Worm (Caenorhabditis elegans) whole organism, young adult: Measurements from ENCODE around the gene T19C3.3.
A peak's percentile ranks its signal among the peaks of the same experiment; 100 is the strongest.

Experiments used
- B0261.1 ChIP-seq: sonication (generic microtip); optimal IDR thresholded peaks from 2 replicates; lab custom pipeline; 2016; ENCODE audit warnings: mild to moderate bottlenecking, missing genetic modification characterization, moderate library complexity, missing compliant biosample characterization
- D2030.7 ChIP-seq: fragments of 200-800 bp; sonication (Bioruptor generic); IDR thresholded peaks from 2 replicates; pipeline ENCODE4 v1.3.6; 2022; ENCODE audit warnings: missing genetic modification reagents, missing genetic modification characterization, missing compliant biosample characterization
- F10E7.11 ChIP-seq: sonication (generic microtip); optimal IDR thresholded peaks from 2 replicates; lab custom pipeline; 2017; ENCODE audit warnings: mild to moderate bottlenecking, missing genetic modification characterization, moderate library complexity, missing compliant biosample characterization
- T26A5.8 ChIP-seq: sonication (generic microtip); optimal IDR thresholded peaks from 2 replicates; lab custom pipeline; 2016; ENCODE audit warnings: missing genetic modification characterization, missing compliant biosample characterization
- Y56A3A.18 ChIP-seq: fragments of 200-800 bp; sonication (Bioruptor generic); IDR thresholded peaks from 2 replicates; pipeline ENCODE4 v1.3.6; 2022; ENCODE audit warnings: missing genetic modification reagents, missing genetic modification characterization, missing compliant biosample characterization
- Y79H2A.3 ChIP-seq: fragments of 200-800 bp; sonication (Bioruptor generic); conservative IDR thresholded peaks from 2 replicates; pipeline ENCODE4 v1.3.6; 2022; ENCODE audit warnings: missing genetic modification reagents, missing genetic modification characterization, missing compliant biosample characterization
- Y95B8A.8 ChIP-seq: fragments of 200-800 bp; sonication (Bioruptor generic); IDR thresholded peaks from 2 replicates; pipeline ENCODE4 v1.3.6; 2022; ENCODE audit warnings: missing genetic modification reagents, missing genetic modification characterization, missing compliant biosample characterization
- attf-5 ChIP-seq: fragments of 200-800 bp; sonication (Bioruptor generic); optimal IDR thresholded peaks from 2 replicates; lab custom pipeline; 2018; ENCODE audit warnings: mild to moderate bottlenecking, missing genetic modification characterization, missing compliant biosample characterization
- bed-1 ChIP-seq: fragments of 200-800 bp; sonication (Bioruptor generic); IDR thresholded peaks from 2 replicates; pipeline ENCODE4 v1.3.6; 2022; ENCODE audit warnings: missing genetic modification reagents, missing genetic modification characterization, missing compliant biosample characterization
- cebp-1 ChIP-seq, 2 experiments: fragments of 200-800 bp in 1 of 2; sonication (Bioruptor generic) in 1 of 2; sonication (generic microtip) in 1 of 2; IDR thresholded peaks in 1 of 2; optimal IDR thresholded peaks in 1 of 2; 2 replicates each; pipeline versions ENCODE4 v1.3.6 to Lab custom; 2017 to 2022; ENCODE audit warnings: missing compliant biosample characterization in 2 of 2, missing genetic modification characterization in 2 of 2, mild to moderate bottlenecking in 1 of 2, missing genetic modification reagents in 1 of 2, moderate library complexity in 1 of 2
- ceh-40 ChIP-seq: fragments of 200-800 bp; sonication (Bioruptor generic); IDR thresholded peaks from 2 replicates; pipeline ENCODE4 v1.3.6; 2022; ENCODE audit warnings: missing genetic modification characterization, missing compliant biosample characterization
- ceh-79 ChIP-seq: sonication (generic microtip); optimal IDR thresholded peaks from 2 replicates; lab custom pipeline; 2017; ENCODE audit warnings: mild to moderate bottlenecking, missing genetic modification characterization, missing compliant biosample characterization
- chd-7 ChIP-seq: sonication (generic microtip); optimal IDR thresholded peaks from 2 replicates; lab custom pipeline; 2016; ENCODE audit warnings: mild to moderate bottlenecking, missing genetic modification characterization, moderate library complexity, missing compliant biosample characterization
- dox-1 ChIP-seq: fragments of 200-800 bp; sonication (Bioruptor generic); IDR thresholded peaks from 2 replicates; pipeline ENCODE4 v1.3.6; 2022; ENCODE audit warnings: missing genetic modification reagents, missing genetic modification characterization, missing compliant biosample characterization
- efl-1 ChIP-seq: fragments of 150-350 bp; optimal IDR thresholded peaks from 2 replicates; lab custom pipeline; 2014; ENCODE audit warnings: missing biosample characterization, missing genetic modification reagents, missing genetic modification characterization
- fkh-3 ChIP-seq: sonication (generic microtip); optimal IDR thresholded peaks from 2 replicates; lab custom pipeline; 2016; ENCODE audit warnings: mild to moderate bottlenecking, missing genetic modification characterization, missing compliant biosample characterization
- gei-17 ChIP-seq: fragments of 200-800 bp; sonication (Bioruptor generic); optimal IDR thresholded peaks from 2 replicates; lab custom pipeline; 2018; ENCODE audit warnings: mild to moderate bottlenecking, missing genetic modification characterization, missing compliant biosample characterization
- him-1 ChIP-seq: sonication (generic microtip); optimal IDR thresholded peaks from 2 replicates; lab custom pipeline; 2016; ENCODE audit warnings: missing genotype, missing genetic modification reagents, missing genetic modification characterization, missing compliant biosample characterization
- hmg-1.2 ChIP-seq: fragments of 200-800 bp; sonication (Bioruptor generic); IDR thresholded peaks from 2 replicates; pipeline ENCODE4 v1.3.6; 2022; ENCODE audit warnings: missing genetic modification reagents, missing genetic modification characterization, missing compliant biosample characterization
- lin-26 ChIP-seq: fragments of 200-800 bp; sonication (Bioruptor generic); IDR thresholded peaks from 2 replicates; pipeline ENCODE4 v1.3.6; 2022; ENCODE audit warnings: missing genetic modification reagents, missing genetic modification characterization, missing compliant biosample characterization
- lin-40 ChIP-seq: sonication (generic microtip); optimal IDR thresholded peaks from 2 replicates; lab custom pipeline; 2016; ENCODE audit warnings: missing genetic modification characterization, mild to moderate bottlenecking, missing compliant biosample characterization, missing genotype, missing genetic modification reagents
- lsl-1 ChIP-seq: fragments of 200-800 bp; sonication (Bioruptor generic); optimal IDR thresholded peaks from 2 replicates; lab custom pipeline; 2018; ENCODE audit warnings: mild to moderate bottlenecking, missing genetic modification characterization, moderate library complexity, missing compliant biosample characterization
- mcd-1 ChIP-seq: fragments of 200-800 bp; sonication (Bioruptor generic); IDR thresholded peaks from 2 replicates; pipeline ENCODE4 v1.3.6; 2022; ENCODE audit warnings: missing genetic modification reagents, missing genetic modification characterization, missing compliant biosample characterization
- mel-28 ChIP-seq: sonication (generic microtip); optimal IDR thresholded peaks from 2 replicates; lab custom pipeline; 2016; ENCODE audit warnings: borderline replicate concordance, mild to moderate bottlenecking, missing genetic modification characterization, missing compliant biosample characterization
- nhr-179 ChIP-seq: sonication (generic microtip); optimal IDR thresholded peaks from 2 replicates; lab custom pipeline; 2016; ENCODE audit warnings: mild to moderate bottlenecking, missing genetic modification characterization, missing compliant biosample characterization
- pbrm-1 ChIP-seq: fragments of 200-800 bp; sonication (Bioruptor generic); IDR thresholded peaks from 2 replicates; pipeline ENCODE4 v1.3.6; 2022; ENCODE audit warnings: missing genetic modification reagents, missing genetic modification characterization, missing compliant biosample characterization
- rcor-1 ChIP-seq: fragments of 200-800 bp; sonication (Bioruptor generic); IDR thresholded peaks from 2 replicates; pipeline ENCODE4 v1.3.6; 2022; ENCODE audit warnings: missing genetic modification reagents, missing genetic modification characterization, missing compliant biosample characterization
- repo-1 ChIP-seq: sonication (generic microtip); optimal IDR thresholded peaks from 2 replicates; lab custom pipeline; 2017; ENCODE audit warnings: mild to moderate bottlenecking, missing genetic modification characterization, missing compliant biosample characterization
- rpc-1 ChIP-seq, 2 experiments: fragments of 150-350 bp in 1 of 2; sonication (generic microtip) in 1 of 2; optimal IDR thresholded peaks; 2 replicates each; lab custom pipeline; 2014 to 2018; ENCODE audit warnings: missing biosample characterization in 1 of 2, missing genetic modification characterization in 1 of 2, missing genetic modification reagents in 1 of 2, missing genotype in 1 of 2
- sea-2 ChIP-seq: fragments of 200-800 bp; sonication (Bioruptor generic); IDR thresholded peaks from 2 replicates; pipeline ENCODE4 v1.3.6; 2022; ENCODE audit warnings: missing genetic modification characterization, missing compliant biosample characterization
- zim-3 ChIP-seq: sonication (generic microtip); optimal IDR thresholded peaks from 2 replicates; lab custom pipeline; 2017; ENCODE audit warnings: mild to moderate bottlenecking, missing genetic modification characterization, moderate library complexity, missing compliant biosample characterization
- ztf-18 ChIP-seq: sonication (generic microtip); optimal IDR thresholded peaks from 2 replicates; lab custom pipeline; 2016; ENCODE audit warnings: missing genotype, mild to moderate bottlenecking, missing genetic modification characterization, missing compliant biosample characterization

T19C3.3 gene

DNA sequence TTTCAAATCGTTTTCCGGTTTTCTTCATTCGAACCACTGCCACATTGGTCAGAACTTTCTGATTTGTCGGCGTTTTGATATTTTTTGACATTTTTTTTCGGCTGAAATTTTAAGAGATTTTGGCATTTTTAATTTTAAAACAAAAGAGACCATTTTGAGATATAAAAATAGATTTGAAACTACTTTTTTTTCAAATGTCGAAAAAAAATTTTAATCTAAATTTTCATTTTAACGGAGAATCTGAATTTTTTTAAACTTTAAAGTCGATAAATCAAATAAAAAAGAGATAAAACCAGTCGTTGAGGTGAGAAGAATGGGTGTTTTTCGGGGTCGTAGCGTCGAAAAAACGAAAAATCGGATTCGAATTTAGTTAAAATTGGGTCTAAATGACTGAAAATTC, 24.0 kb upstream of the T19C3.3 start, which contains the start of gene sbds-1:
TSS of gene sbds-1 (minus strand) at position 101 of the 400 bp plus-strand sequence.
- TF ChIP-seq nhr-179 (tag; lab: Kevin White, UChicago) = no peak
- no peak for TF ChIP-seq mel-28 (tag; lab: Kevin White, UChicago)
- TF ChIP-seq Y56A3A.18 = no peak
- no peak for TF ChIP-seq T26A5.8 (tag; lab: Kevin White, UChicago)
- no peak for TF ChIP-seq lin-26 (GFP tag; lab: Robert Waterston, UW)
- no peak for TF ChIP-seq F10E7.11 (tag; lab: Kevin White, UChicago)
- no peak for TF ChIP-seq ceh-40 (GFP tag; lab: Robert Waterston, UW)
- no peak for TF ChIP-seq chd-7
- no peak for TF ChIP-seq repo-1 (tag; lab: Kevin White, UChicago)

DNA sequence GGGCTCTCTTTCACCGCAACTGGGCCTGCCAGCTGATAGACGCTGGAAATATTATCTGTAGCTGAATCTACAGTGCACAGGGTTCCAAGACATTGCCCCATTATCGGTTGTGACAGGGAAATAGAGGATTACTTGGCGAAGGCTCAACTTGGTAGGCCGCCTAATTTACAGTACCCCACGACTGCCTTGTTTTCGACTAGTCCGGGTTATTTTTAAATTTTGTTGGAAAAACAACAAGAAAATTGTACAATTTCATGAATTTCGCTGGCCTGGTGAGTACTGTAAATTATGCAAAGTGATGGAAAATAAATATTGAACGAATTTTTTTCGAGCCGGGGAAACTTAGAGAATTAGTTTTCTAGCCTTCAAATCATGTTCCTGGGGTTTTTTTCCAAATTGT, 21.7 kb upstream of the T19C3.3 start, which contains the start of gene T19C3.7:
TSS of gene T19C3.7 (minus strand) at position 101 of the 400 bp plus-strand sequence.
- TF ChIP-seq B0261.1 (no peak), Y95B8A.8 (no peak), rcor-1 (GFP tag; lab: Robert Waterston, UW) (no peak)

DNA sequence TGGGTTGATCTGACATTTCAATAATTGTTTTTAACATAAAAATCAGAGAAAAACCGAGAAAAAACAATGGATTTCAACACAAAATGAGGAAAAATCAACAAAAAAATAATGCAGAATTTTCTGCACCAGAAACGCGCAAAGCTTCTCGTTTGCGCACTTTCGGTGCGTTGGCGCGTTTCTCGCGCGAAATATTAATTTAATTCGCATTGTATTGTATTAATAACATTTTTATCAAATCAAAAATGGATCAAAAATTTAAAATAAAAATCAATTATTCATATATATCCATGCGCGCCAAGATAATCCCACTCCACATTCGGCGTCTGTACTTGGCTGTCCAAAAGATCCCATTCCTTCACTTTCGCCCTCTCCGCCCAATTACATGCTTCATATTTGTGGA, 20.3 kb upstream of the T19C3.3 start, which contains the start of gene fem-2:
TSS of gene fem-2 (minus strand) at position 9 of the 400 bp plus-strand sequence.
- peak; percentile 31 for TF ChIP-seq lin-40
- TF ChIP-seq ztf-18 (tag; lab: Kevin White, UChicago) = peak; percentile 91
- no peak for TF ChIP-seq ceh-79 (tag; lab: Kevin White, UChicago)
- peak; percentile 66 for TF ChIP-seq mcd-1 (GFP tag; lab: Robert Waterston, UW)
- peak; percentile 13; the same call in 1 of the 2 replicates for TF ChIP-seq hmg-1.2
- peak; percentile 28; the same call in 1 of the 2 replicates for TF ChIP-seq D2030.7 (GFP tag; lab: Robert Waterston, UW)
- no peak for TF ChIP-seq gei-17 (GFP tag; lab: Kevin White, UChicago)
- peak; percentile 2 for TF ChIP-seq attf-5
- no peak for TF ChIP-seq rpc-1 (optimal IDR thresholded peaks at IDR 0.05; lab: Kevin White, UChicago)
- no peak for TF ChIP-seq rpc-1 (tag; optimal IDR thresholded peaks at IDR 0.05; lab: Kevin White, UChicago)
- TF ChIP-seq lsl-1 (GFP tag; lab: Kevin White, UChicago) = peak; percentile 35
- TF ChIP-seq Y79H2A.3 (GFP tag; lab: Robert Waterston, UW) = no peak
- no peak for TF ChIP-seq pbrm-1
- peak; percentile 36 for TF ChIP-seq efl-1 (GFP tag; lab: Kevin White, UChicago)
- TF ChIP-seq mel-28 (tag; lab: Kevin White, UChicago) = no peak
- TF ChIP-seq F10E7.11 (tag; lab: Kevin White, UChicago) = no peak
- no peak for TF ChIP-seq bed-1 (GFP tag; lab: Robert Waterston, UW)
- TF ChIP-seq cebp-1 (GFP tag; IDR thresholded peaks at IDR 0.05; lab: Robert Waterston, UW) = no peak
- peak; percentile 26 for TF ChIP-seq cebp-1 (tag; optimal IDR thresholded peaks at IDR 0.05; lab: Kevin White, UChicago)

DNA sequence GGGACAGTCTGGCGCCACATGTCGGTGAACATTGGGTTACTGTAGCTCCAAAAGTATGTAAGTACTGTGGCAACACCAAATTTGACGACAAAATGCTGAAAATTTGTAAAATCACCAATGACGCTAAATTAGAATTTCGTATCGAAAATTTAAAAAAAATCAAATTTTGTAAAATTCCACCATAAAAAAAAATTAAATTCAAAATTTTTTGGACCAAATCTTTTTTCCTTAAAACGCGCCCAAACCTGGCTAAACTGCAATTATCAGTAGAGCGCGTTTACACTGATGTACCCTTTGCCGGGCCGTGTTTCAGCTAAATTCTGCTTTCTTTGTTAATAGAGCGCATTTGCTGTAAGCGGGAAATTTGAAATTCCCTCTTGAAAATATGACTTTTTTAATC, 17.1 kb upstream of the T19C3.3 start, which contains the start of gene T19C3.6:
TSS of gene T19C3.6 (minus strand) at position 101 of the 400 bp plus-strand sequence.
- no peak for TF ChIP-seq Y79H2A.3 (GFP tag; lab: Robert Waterston, UW)
- TF ChIP-seq sea-2 (GFP tag; lab: Robert Waterston, UW) = no peak
- TF ChIP-seq dox-1 (GFP tag; lab: Robert Waterston, UW) = no peak
- peak; percentile 45; the same call in 1 of the 2 replicates for TF ChIP-seq mcd-1 (GFP tag; lab: Robert Waterston, UW)
- no peak for TF ChIP-seq zim-3 (tag; lab: Kevin White, UChicago)
- TF ChIP-seq him-1 (tag; lab: Kevin White, UChicago) = peak; percentile 35
- peak; percentile 36 for TF ChIP-seq lsl-1 (GFP tag; lab: Kevin White, UChicago)
- TF ChIP-seq fkh-3 (tag; lab: Kevin White, UChicago) = no peak
- TF ChIP-seq, all 124 proteins: peak for 3
